Fruit fly (Drosophila melanogaster): ENCODE data around the gene CG14115.

Gene CG14115

dm6 chr3L:13044335-13044814, 16.8 kb downstream of the CG14115 start, which contains the start of gene Syx13 (continued):
- TF ChIP-seq CG17186 (GFP tag; optimal IDR thresholded peaks at IDR 0.05) (peak; percentile 65), ems (GFP tag; optimal IDR thresholded peaks at IDR 0.05) (no peak), E2f2 (GFP tag; IDR thresholded peaks at IDR 0.05) (peak; percentile 82), pfk (GFP tag; optimal IDR thresholded peaks at IDR 0.05) (no peak), fru (optimal IDR thresholded peaks at IDR 0.05) (no peak), ro (GFP tag; IDR thresholded peaks at IDR 0.05) (no peak), her (GFP tag; optimal IDR thresholded peaks at IDR 0.05) (no peak), zen (tag; optimal IDR thresholded peaks at IDR 0.05) (no peak), CG11398 (GFP tag; optimal IDR thresholded peaks at IDR 0.05) (no peak), C15 (GFP tag; IDR thresholded peaks at IDR 0.05) (no peak), gcm (GFP tag; optimal IDR thresholded peaks at IDR 0.05) (peak; percentile 73), CG4328 (GFP tag; optimal IDR thresholded peaks at IDR 0.05) (no peak), CG8089 (GFP tag; optimal IDR thresholded peaks at IDR 0.05) (no peak), Hr39 (optimal IDR thresholded peaks at IDR 0.05) (no peak), inv (GFP tag; IDR thresholded peaks at IDR 0.05; ENCODE audit: partially characterized antibody) (peak; percentile 73), CG31224 (GFP tag; IDR thresholded peaks at IDR 0.05) (no peak), CG8944 (GFP tag; optimal IDR thresholded peaks at IDR 0.05) (no peak), gfzf (GFP tag; optimal IDR thresholded peaks at IDR 0.05) (peak; percentile 69), Fer3 (tag; optimal IDR thresholded peaks at IDR 0.05) (no peak), hb (GFP tag; IDR thresholded peaks at IDR 0.05; ENCODE audit: partially characterized antibody) (peak; percentile 64; the same call in 2 of the 3 replicates), Ets65A (GFP tag) (no peak), lilli (GFP tag; optimal IDR thresholded peaks at IDR 0.05) (no peak), danr (GFP tag; IDR thresholded peaks at IDR 0.05) (no peak), chn (GFP tag; optimal IDR thresholded peaks at IDR 0.05) (peak; percentile 53), CG10462 (GFP tag; optimal IDR thresholded peaks at IDR 0.05) (no peak), sob (GFP tag; IDR thresholded peaks at IDR 0.05) (0 out of 2 replicates have a peak, but pooled peaks have one; percentile 51), CG7839 (tag; optimal IDR thresholded peaks at IDR 0.05) (no peak), CG17829 (tag; optimal IDR thresholded peaks at IDR 0.05) (peak; percentile 19), CG1603 (tag; optimal IDR thresholded peaks at IDR 0.05) (peak; percentile 68), CG8478 (optimal IDR thresholded peaks at IDR 0.05) (peak; percentile 86), Scr (GFP tag; IDR thresholded peaks at IDR 0.05; ENCODE audit: partially characterized antibody) (peak; percentile 77), Mes4 (GFP tag; optimal IDR thresholded peaks at IDR 0.05) (no peak), Nf-YB (GFP tag; optimal IDR thresholded peaks at IDR 0.05) (no peak), Rx (GFP tag; IDR thresholded peaks at IDR 0.05) (no peak), luna (GFP tag; optimal IDR thresholded peaks at IDR 0.05) (no peak), disco-r (GFP tag; optimal IDR thresholded peaks at IDR 0.05) (no peak), chinmo (GFP tag; IDR thresholded peaks at IDR 0.05; ENCODE audit: partially characterized antibody) (peak; percentile 99), CG17328 (GFP tag; IDR thresholded peaks at IDR 0.05) (no peak), HLH3B (GFP tag; IDR thresholded peaks at IDR 0.05) (no peak), Max (GFP tag; optimal IDR thresholded peaks at IDR 0.05) (no peak), Chrac-16 (GFP tag; optimal IDR thresholded peaks at IDR 0.05) (no peak), CG13624 (GFP tag; optimal IDR thresholded peaks at IDR 0.05) (no peak), insv (GFP tag; optimal IDR thresholded peaks at IDR 0.05) (no peak), ase (GFP tag; IDR thresholded peaks at IDR 0.05) (no peak), CG1024 (GFP tag; IDR thresholded peaks at IDR 0.05) (no peak), CG12104 (GFP tag; optimal IDR thresholded peaks at IDR 0.05) (no peak), CG2889 (GFP tag; IDR thresholded peaks at IDR 0.05) (no peak), Mad (GFP tag; optimal IDR thresholded peaks at IDR 0.05) (peak; percentile 17), Atf6 (GFP tag; IDR thresholded peaks at IDR 0.05) (no peak), run (tag; optimal IDR thresholded peaks at IDR 0.05) (no peak), Aef1 (GFP tag; IDR thresholded peaks at IDR 0.05) (peak; percentile 39; the same call in 2 of the 3 replicates), jumu (GFP tag; optimal IDR thresholded peaks at IDR 0.05) (no peak), croc (GFP tag; conservative IDR thresholded peaks at IDR 0.05) (no peak), mam (GFP tag; optimal IDR thresholded peaks at IDR 0.05) (no peak)
